Worm (Caenorhabditis elegans) whole organism, young adult: ENCODE measurements around the gene srz-62.
A peak's percentile ranks its signal among the peaks of the same experiment; 100 is the strongest.

ENCODE experiments used
- B0019.2 ChIP-seq: fragments of 200-800 bp; sonication (Bioruptor generic); conservative IDR thresholded peaks from 2 replicates; pipeline ENCODE4 v1.3.6; 2022; ENCODE audit warnings: missing genetic modification reagents, missing genetic modification characterization, missing compliant biosample characterization
- B0261.1 ChIP-seq: sonication (generic microtip); optimal IDR thresholded peaks from 2 replicates; lab custom pipeline; 2016; ENCODE audit warnings: mild to moderate bottlenecking, missing genetic modification characterization, moderate library complexity, missing compliant biosample characterization
- F23B12.7 ChIP-seq: sonication (generic microtip); optimal IDR thresholded peaks from 2 replicates; lab custom pipeline; 2017; ENCODE audit warnings: missing genetic modification characterization, mild to moderate bottlenecking, missing compliant biosample characterization, antibody characterized with exemption, moderate library complexity; ENCODE audit not compliant: insufficient read depth
- T07F8.4 ChIP-seq: sonication (generic microtip); optimal IDR thresholded peaks from 2 replicates; lab custom pipeline; 2016; ENCODE audit warnings: mild to moderate bottlenecking, missing genetic modification characterization, moderate library complexity, missing compliant biosample characterization
- Y53F4B.3 ChIP-seq: fragments of 200-800 bp; sonication (Bioruptor generic); IDR thresholded peaks from 2 replicates; pipeline ENCODE4 v1.3.6; 2022; ENCODE audit warnings: missing genetic modification reagents, missing genetic modification characterization, missing compliant biosample characterization
- Y53G8AR.9 ChIP-seq: fragments of 200-800 bp; sonication (Bioruptor generic); conservative IDR thresholded peaks from 2 replicates; pipeline ENCODE4 v1.3.6; 2022; ENCODE audit warnings: missing genetic modification reagents, missing genetic modification characterization, missing compliant biosample characterization
- akir-1 ChIP-seq: fragments of 200-800 bp; sonication (Bioruptor generic); optimal IDR thresholded peaks from 2 replicates; lab custom pipeline; 2018; ENCODE audit warnings: mild to moderate bottlenecking, missing genetic modification characterization, moderate library complexity, missing compliant biosample characterization
- attf-5 ChIP-seq: fragments of 200-800 bp; sonication (Bioruptor generic); optimal IDR thresholded peaks from 2 replicates; lab custom pipeline; 2018; ENCODE audit warnings: mild to moderate bottlenecking, missing genetic modification characterization, missing compliant biosample characterization
- cebp-1 ChIP-seq, 2 experiments: fragments of 200-800 bp in 1 of 2; sonication (Bioruptor generic) in 1 of 2; sonication (generic microtip) in 1 of 2; IDR thresholded peaks in 1 of 2; optimal IDR thresholded peaks in 1 of 2; 2 replicates each; pipeline versions ENCODE4 v1.3.6 to Lab custom; 2017 to 2022; ENCODE audit warnings: missing compliant biosample characterization in 2 of 2, missing genetic modification characterization in 2 of 2, mild to moderate bottlenecking in 1 of 2, missing genetic modification reagents in 1 of 2, moderate library complexity in 1 of 2
- ceh-79 ChIP-seq: sonication (generic microtip); optimal IDR thresholded peaks from 2 replicates; lab custom pipeline; 2017; ENCODE audit warnings: mild to moderate bottlenecking, missing genetic modification characterization, missing compliant biosample characterization
- chd-7 ChIP-seq: sonication (generic microtip); optimal IDR thresholded peaks from 2 replicates; lab custom pipeline; 2016; ENCODE audit warnings: mild to moderate bottlenecking, missing genetic modification characterization, moderate library complexity, missing compliant biosample characterization
- die-1 ChIP-seq: sonication (generic microtip); optimal IDR thresholded peaks from 2 replicates; lab custom pipeline; 2016; ENCODE audit warnings: missing genotype, mild to moderate bottlenecking, missing genetic modification characterization, missing compliant biosample characterization
- dox-1 ChIP-seq: fragments of 200-800 bp; sonication (Bioruptor generic); IDR thresholded peaks from 2 replicates; pipeline ENCODE4 v1.3.6; 2022; ENCODE audit warnings: missing genetic modification reagents, missing genetic modification characterization, missing compliant biosample characterization
- egrh-3 ChIP-seq: fragments of 200-800 bp; sonication (Bioruptor generic); IDR thresholded peaks from 2 replicates; pipeline ENCODE4 v1.3.6; 2022; ENCODE audit warnings: missing genetic modification reagents, missing genetic modification characterization, missing compliant biosample characterization
- gei-17 ChIP-seq: fragments of 200-800 bp; sonication (Bioruptor generic); optimal IDR thresholded peaks from 2 replicates; lab custom pipeline; 2018; ENCODE audit warnings: mild to moderate bottlenecking, missing genetic modification characterization, missing compliant biosample characterization
- hmg-1.2 ChIP-seq: fragments of 200-800 bp; sonication (Bioruptor generic); IDR thresholded peaks from 2 replicates; pipeline ENCODE4 v1.3.6; 2022; ENCODE audit warnings: missing genetic modification reagents, missing genetic modification characterization, missing compliant biosample characterization
- hmg-20 ChIP-seq: fragments of 200-800 bp; sonication (Bioruptor generic); IDR thresholded peaks from 2 replicates; pipeline ENCODE4 v1.3.6; 2022; ENCODE audit warnings: missing genetic modification reagents, missing genetic modification characterization, missing compliant biosample characterization
- hrde-1 ChIP-seq: sonication (generic microtip); optimal IDR thresholded peaks from 2 replicates; lab custom pipeline; 2016; ENCODE audit warnings: missing genetic modification characterization, mild to moderate bottlenecking, missing compliant biosample characterization, moderate library complexity, missing genotype, missing genetic modification reagents, borderline replicate concordance
- let-526 ChIP-seq: fragments of 200-800 bp; sonication (Bioruptor generic); IDR thresholded peaks from 2 replicates; pipeline ENCODE4 v1.3.6; 2022; ENCODE audit warnings: missing genetic modification reagents, missing genetic modification characterization, missing compliant biosample characterization
- lin-35 ChIP-seq, 3 experiments: fragments of 150-350 bp in 2 of 3; sonication (generic microtip) in 1 of 3; optimal IDR thresholded peaks; 2 replicates each; lab custom pipeline; 2014 to 2018; ENCODE audit warnings: missing biosample characterization in 3 of 3, missing genetic modification characterization in 3 of 3, missing genetic modification reagents in 3 of 3
- nfya-1 ChIP-seq: sonication (generic microtip); optimal IDR thresholded peaks from 2 replicates; lab custom pipeline; 2017; ENCODE audit warnings: antibody characterized with exemption, missing compliant biosample characterization, missing genetic modification characterization, borderline replicate concordance; ENCODE audit not compliant: insufficient read depth
- nfya-2 ChIP-seq: fragments of 200-800 bp; sonication (Bioruptor generic); IDR thresholded peaks from 2 replicates; pipeline ENCODE4 v1.3.6; 2022; ENCODE audit warnings: missing genetic modification reagents, missing genetic modification characterization, missing compliant biosample characterization
- nfyb-1 ChIP-seq: fragments of 200-800 bp; sonication (Bioruptor generic); IDR thresholded peaks from 2 replicates; pipeline ENCODE4 v1.3.6; 2022; ENCODE audit warnings: missing genetic modification reagents, missing genetic modification characterization, missing compliant biosample characterization
- nhr-80 ChIP-seq: sonication (generic microtip); optimal IDR thresholded peaks from 2 replicates; lab custom pipeline; 2016; ENCODE audit warnings: missing genetic modification characterization, missing compliant biosample characterization
- snpc-3.4 ChIP-seq: sonication (generic microtip); optimal IDR thresholded peaks from 2 replicates; lab custom pipeline; 2017; ENCODE audit warnings: missing genetic modification characterization, mild to moderate bottlenecking, missing compliant biosample characterization, antibody characterized with exemption, moderate library complexity, missing genotype, missing genetic modification reagents
- tbp1 ChIP-seq: fragments of 200-800 bp; sonication (Bioruptor generic); optimal IDR thresholded peaks from 2 replicates; lab custom pipeline; 2018; ENCODE audit warnings: mild to moderate bottlenecking, missing genetic modification characterization, missing compliant biosample characterization
- unc-130 ChIP-seq: sonication (generic microtip); optimal IDR thresholded peaks from 2 replicates; lab custom pipeline; 2016; ENCODE audit warnings: missing genetic modification reagents, missing genetic modification characterization, missing compliant biosample characterization
- zfh-2 ChIP-seq: fragments of 200-800 bp; sonication (Bioruptor generic); conservative IDR thresholded peaks from 2 replicates; pipeline ENCODE4 v1.3.6; 2022; ENCODE audit warnings: missing genetic modification reagents, missing genetic modification characterization, missing compliant biosample characterization
- zim-3 ChIP-seq: sonication (generic microtip); optimal IDR thresholded peaks from 2 replicates; lab custom pipeline; 2017; ENCODE audit warnings: mild to moderate bottlenecking, missing genetic modification characterization, moderate library complexity, missing compliant biosample characterization
- ztf-25 ChIP-seq: fragments of 200-800 bp; sonication (Bioruptor generic); IDR thresholded peaks from 2 replicates; pipeline ENCODE4 v1.3.6; 2022; ENCODE audit warnings: missing genetic modification reagents, missing genetic modification characterization, missing compliant biosample characterization
- ztf-3 ChIP-seq: fragments of 200-800 bp; sonication (Bioruptor generic); optimal IDR thresholded peaks from 2 replicates; lab custom pipeline; 2018; ENCODE audit warnings: mild to moderate bottlenecking, missing genetic modification characterization, missing compliant biosample characterization
- ztf-6 ChIP-seq: fragments of 200-800 bp; sonication (Bioruptor generic); IDR thresholded peaks from 2 replicates; pipeline ENCODE4 v1.3.6; 2022; ENCODE audit warnings: missing genetic modification reagents, missing genetic modification characterization, missing compliant biosample characterization

The srz-62 gene

ce11 chrIV:3874417-3874816 is 25.9 kb upstream of the srz-62 start (continued):
- TF ChIP-seq zim-3 (tag; lab: Kevin White, UChicago) (no peak), cebp-1 (GFP tag; IDR thresholded peaks at IDR 0.05; lab: Robert Waterston, UW) (peak; percentile 61; the same call in 1 of the 2 replicates), cebp-1 (tag; optimal IDR thresholded peaks at IDR 0.05; lab: Kevin White, UChicago) (peak; percentile 92), ztf-6 (no peak), ceh-79 (tag; lab: Kevin White, UChicago) (no peak), snpc-3.4 (tag; lab: Kevin White, UChicago) (no peak)

ce11 chrIV:3875260-3875659 is 25.0 kb upstream of the srz-62 start:
- TF ChIP-seq B0261.1 (no peak), zfh-2 (GFP tag; lab: Robert Waterston, UW) (peak; percentile 89), egrh-3 (GFP tag; lab: Robert Waterston, UW) (peak; percentile 24; the same call in 1 of the 2 replicates), nhr-80 (tag; lab: Kevin White, UChicago) (peak; percentile 39), ztf-25 (no peak), hmg-1.2 (GFP tag; lab: Robert Waterston, UW) (peak; percentile 39; the same call in 1 of the 2 replicates), dox-1 (peak; percentile 49), hrde-1 (tag; lab: Kevin White, UChicago) (no peak), unc-130 (GFP tag; lab: Kevin White, UChicago) (no peak), nfyb-1 (peak; percentile 34; the same call in 1 of the 2 replicates), let-526 (GFP tag; lab: Robert Waterston, UW) (no peak), ztf-3 (no peak), attf-5 (GFP tag; lab: Kevin White, UChicago) (peak; percentile 5), B0019.2 (GFP tag; lab: Robert Waterston, UW) (no peak), Y53G8AR.9 (GFP tag; lab: Robert Waterston, UW) (0 out of 2 replicates have a peak, but pooled peaks have one; percentile 19), die-1 (no peak), akir-1 (GFP tag; lab: Kevin White, UChicago) (no peak), lin-35 (GFP tag; optimal IDR thresholded peaks at IDR 0.05; lab: Kevin White, UChicago) (peak in 1 of 3 experiments; percentile 37), cebp-1 (GFP tag; IDR thresholded peaks at IDR 0.05; lab: Robert Waterston, UW) (peak; percentile 84), cebp-1 (tag; optimal IDR thresholded peaks at IDR 0.05; lab: Kevin White, UChicago) (peak; percentile 92)
- TF ChIP-seq, all 124 proteins: peak for 10

DNA sequence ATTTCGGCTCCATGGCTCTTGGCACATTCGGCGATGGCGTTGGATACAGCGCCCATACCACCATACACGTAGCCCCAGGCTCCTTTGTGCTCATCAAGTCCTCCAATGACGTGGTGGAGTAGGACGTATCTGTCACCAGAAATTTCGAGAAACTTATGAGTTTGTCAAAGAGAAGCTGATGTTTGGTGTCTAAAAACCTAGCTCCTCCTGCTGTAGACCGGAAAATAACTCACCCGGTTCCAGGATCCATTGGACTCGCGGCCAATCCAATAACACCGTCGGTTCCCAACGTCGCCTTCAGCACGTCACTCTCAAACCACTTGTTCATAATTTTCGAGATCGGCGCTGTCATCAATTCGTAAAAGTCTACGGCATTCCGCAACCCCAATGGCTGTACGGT is 23.3 kb upstream of the srz-62 start:
- TF ChIP-seq tbp1 (GFP tag; lab: Kevin White, UChicago) (no peak), ztf-3 (no peak), cebp-1 (GFP tag; IDR thresholded peaks at IDR 0.05; lab: Robert Waterston, UW) (no peak), cebp-1 (tag; optimal IDR thresholded peaks at IDR 0.05; lab: Kevin White, UChicago) (no peak), ztf-6 (no peak), T07F8.4 (no peak), hmg-20 (GFP tag; lab: Robert Waterston, UW) (no peak), F23B12.7 (tag; lab: Kevin White, UChicago) (no peak), Y53F4B.3 (GFP tag; lab: Robert Waterston, UW) (no peak), nfya-1 (no peak), chd-7 (no peak), nfya-2 (GFP tag; lab: Robert Waterston, UW) (no peak), gei-17 (GFP tag; lab: Kevin White, UChicago) (no peak)
